Worm (Caenorhabditis elegans): ENCODE data around the gene daf-36.

DNA sequence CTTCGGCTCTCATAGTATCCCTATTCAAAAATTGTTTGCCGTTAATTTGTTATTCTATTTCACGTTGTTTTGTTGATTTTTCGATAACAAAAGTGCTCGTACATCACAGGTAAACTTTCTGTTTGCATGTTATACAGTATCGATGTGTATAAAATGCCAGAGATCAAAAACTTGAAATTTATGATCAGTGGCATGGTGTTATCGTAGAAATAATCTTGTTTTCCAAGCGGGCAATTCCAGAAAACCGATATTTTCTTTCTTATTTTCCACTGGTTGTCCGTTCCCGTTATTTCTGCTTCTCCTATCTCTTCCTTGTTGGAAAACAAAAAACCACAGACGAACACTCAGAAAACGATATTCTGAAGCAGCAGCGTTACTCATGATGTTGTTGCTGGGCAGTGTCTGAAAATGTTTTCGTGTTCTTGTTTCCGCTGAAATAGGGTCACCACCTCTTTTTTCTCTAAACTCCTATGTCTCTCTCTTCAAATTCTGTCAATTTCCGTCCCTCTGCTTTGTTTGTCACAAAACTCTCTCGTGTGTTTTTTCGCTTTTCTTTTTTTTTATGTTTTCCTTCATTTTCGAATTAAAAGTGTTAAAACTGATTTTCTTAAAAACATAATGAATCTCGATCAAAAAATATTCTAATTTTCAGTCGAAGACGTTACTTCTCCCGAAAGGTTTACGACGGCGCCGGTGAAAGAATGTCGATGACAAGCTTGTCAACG is 22.9 kb upstream of the daf-36 start, which contains the start of gene akt-1:
- TF ChIP-seq blmp-1 (tag; optimal IDR thresholded peaks at IDR 0.05), result no peak
- no peak for TF ChIP-seq rnt-1 (tag; optimal IDR thresholded peaks at IDR 0.05)
- no peak for TF ChIP-seq sox-4 (tag; optimal IDR thresholded peaks at IDR 0.05)
- TF ChIP-seq lin-35 (GFP tag; optimal IDR thresholded peaks at IDR 0.05), result no peak
- no peak for TF ChIP-seq pag-3 (tag; optimal IDR thresholded peaks at IDR 0.05; ENCODE audit: borderline replicate concordance, insufficient read depth)
- TF ChIP-seq hlh-4 (tag; optimal IDR thresholded peaks at IDR 0.05), result no peak
- no peak for TF ChIP-seq nhr-77 (tag; optimal IDR thresholded peaks at IDR 0.05)
- no peak for TF ChIP-seq unc-62 (GFP tag; optimal IDR thresholded peaks at IDR 0.05)
- no peak for TF ChIP-seq fos-1 (tag; optimal IDR thresholded peaks at IDR 0.05)
- no peak for TF ChIP-seq aly-2 (tag; optimal IDR thresholded peaks at IDR 0.05)
- TF ChIP-seq C04F5.9 (tag; optimal IDR thresholded peaks at IDR 0.05), result no peak
- no peak for TF ChIP-seq zag-1 (tag; optimal IDR thresholded peaks at IDR 0.05)

All from whole organism, L1 larva.